Fruit fly (Drosophila melanogaster) whole organism, embryonic: ENCODE results near the gene CG13047.

Source experiments
- C15 ChIP-seq: fragments of 200-800 bp; sonication (Bioruptor generic); IDR thresholded peaks from 3 replicates; pipeline ENCODE4 v1.3.6; 2022; ENCODE audit warnings: missing biosample characterization, missing genetic modification characterization
- CG2875 ChIP-seq: fragments of 200-800 bp; sonication (Bioruptor generic); optimal IDR thresholded peaks from 2 replicates; lab custom pipeline; 2017; ENCODE audit warnings: missing biosample characterization, mild to moderate bottlenecking, missing genetic modification characterization, missing genetic modification reagents
- CG4617 ChIP-seq: fragments of 200-800 bp; sonication (Bioruptor generic); optimal IDR thresholded peaks from 3 replicates; lab custom pipeline; 2016; ENCODE audit warnings: missing biosample characterization, missing genetic modification characterization, borderline replicate concordance
- CG7372 ChIP-seq: fragments of 200-800 bp; sonication (Bioruptor generic); IDR thresholded peaks from 2 replicates; pipeline ENCODE4 v1.3.6; 2022; ENCODE audit warnings: missing biosample characterization, missing genetic modification characterization
- CG9932 ChIP-seq: fragments of 200-800 bp; sonication (Bioruptor generic); IDR thresholded peaks from 2 replicates; pipeline ENCODE4 v1.3.6; 2022; ENCODE audit warnings: missing biosample characterization, missing genetic modification characterization
- seq ChIP-seq: fragments of 200-800 bp; sonication (Bioruptor generic); IDR thresholded peaks from 2 replicates; pipeline ENCODE4 v1.3.6; 2022; ENCODE audit warnings: missing biosample characterization, missing genetic modification characterization

DNA sequence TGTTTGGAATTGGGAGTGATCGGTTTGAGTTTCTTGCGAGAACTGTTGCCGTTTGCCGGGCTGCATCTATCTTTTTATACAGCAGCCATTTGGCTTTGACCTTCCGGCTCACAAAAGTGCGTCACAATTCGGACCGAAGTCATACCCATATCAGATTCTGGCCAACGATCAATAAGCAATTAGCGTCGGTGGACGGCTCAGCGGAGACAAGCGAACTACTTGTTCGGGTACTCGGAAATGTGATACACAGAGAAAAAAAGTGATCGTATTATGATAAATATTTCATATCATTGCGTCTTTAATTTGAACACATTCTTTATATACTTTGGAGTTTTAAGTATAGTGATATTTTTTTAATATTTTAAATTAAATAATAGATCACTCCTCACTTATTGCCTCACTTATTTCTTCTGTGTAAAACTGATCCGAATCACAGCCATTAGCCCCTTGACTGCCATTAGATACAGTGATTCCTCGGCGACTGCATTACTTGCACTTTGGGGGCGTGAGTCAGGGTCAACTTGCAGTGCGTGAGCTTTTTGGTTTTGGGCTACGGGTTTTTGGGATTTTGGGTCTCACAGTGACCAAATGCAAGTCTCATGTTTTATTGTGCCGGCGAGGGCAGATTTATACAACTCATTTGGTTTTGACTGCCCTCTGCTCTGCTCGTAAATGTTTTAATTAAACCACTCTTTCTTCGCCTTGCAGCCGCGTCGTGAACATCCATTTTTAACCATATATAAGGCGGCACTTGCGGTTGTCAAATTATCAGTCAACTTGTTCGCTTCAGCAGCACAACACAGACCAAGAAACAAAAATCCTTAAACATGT lies 20.8 kb upstream of the CG13047 start, which contains the start of the genes CG13043 and CG13063:
- TF ChIP-seq C15 (GFP tag; lab: Robert Waterston, UW) = no peak
- TF ChIP-seq CG2875 = no peak
- no peak for TF ChIP-seq CG9932 (GFP tag; lab: Robert Waterston, UW)
- no peak for TF ChIP-seq CG4617 (GFP tag; lab: Kevin White, UChicago)
- no peak for TF ChIP-seq CG7372 (GFP tag; lab: Robert Waterston, UW)
- TF ChIP-seq seq (GFP tag; lab: Robert Waterston, UW) = no peak
